Worm (Caenorhabditis elegans): ENCODE data around the gene mltn-8.

The mltn-8 gene

DNA sequence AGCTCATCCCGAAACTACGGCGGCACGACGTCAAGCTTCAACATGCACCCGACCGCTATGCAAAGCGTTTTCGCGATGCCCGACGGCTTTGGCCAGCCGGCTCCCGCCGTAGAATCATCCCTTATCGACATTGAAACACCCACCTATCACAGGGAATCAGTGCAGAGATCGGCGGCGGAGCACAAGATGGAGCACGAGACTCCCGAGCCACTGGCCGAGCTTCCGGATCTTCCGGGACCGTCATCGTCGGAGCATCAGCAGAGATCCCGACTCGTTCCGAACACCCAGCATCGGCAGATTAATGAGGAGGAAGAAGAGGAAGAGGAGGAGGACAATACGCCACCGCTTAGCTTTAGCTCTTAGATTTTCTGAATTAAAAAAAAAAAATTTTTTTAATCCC lies 21.6 kb downstream of the mltn-8 start (continued):
- no peak for TF ChIP-seq ceh-20 (GFP tag; IDR thresholded peaks at IDR 0.05)
- TF ChIP-seq unc-39 (tag; optimal IDR thresholded peaks at IDR 0.05): no peak
- TF ChIP-seq cey-2 (tag; optimal IDR thresholded peaks at IDR 0.05; ENCODE audit: borderline replicate concordance, insufficient read depth): no peak

DNA sequence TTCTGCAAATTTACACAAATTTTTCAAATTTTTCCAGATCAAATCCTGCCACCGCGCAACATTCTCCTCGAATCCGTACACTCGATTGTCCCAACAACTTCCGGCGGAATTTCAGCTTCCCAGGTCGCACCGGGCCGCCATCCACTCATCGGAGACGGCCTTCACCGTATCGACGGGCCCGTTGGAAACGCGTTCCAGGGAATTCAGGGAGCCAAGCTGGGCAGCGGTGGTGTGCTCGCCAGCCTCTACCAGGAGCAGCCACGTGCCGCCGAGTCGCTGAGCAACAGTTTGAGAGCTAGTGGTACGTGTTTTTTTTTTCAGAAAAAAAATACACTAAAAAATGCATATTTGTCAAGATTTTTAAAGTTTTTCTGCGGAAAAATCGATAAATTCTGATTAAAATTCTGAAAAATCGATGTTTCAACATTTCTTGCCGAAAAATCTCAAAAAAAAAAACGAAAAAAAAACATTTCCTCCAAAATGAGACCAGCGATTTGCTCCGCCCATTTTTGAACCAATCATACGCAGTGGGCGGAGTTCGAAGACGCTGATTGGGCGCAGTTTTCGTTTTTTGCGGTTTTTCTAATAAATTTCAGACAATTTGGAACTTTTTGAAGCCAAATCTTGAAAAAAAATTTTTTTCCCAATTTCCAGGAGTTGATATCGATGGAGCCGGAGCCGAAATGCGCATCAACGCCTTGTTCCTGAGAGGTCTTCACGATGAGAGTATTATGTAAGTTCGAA lies 23.0 kb downstream of the mltn-8 start:
- TF ChIP-seq set-16 (GFP tag; IDR thresholded peaks at IDR 0.05) (peak; percentile 87), aly-2 (tag; optimal IDR thresholded peaks at IDR 0.05) (no peak), daf-12 (tag; optimal IDR thresholded peaks at IDR 0.05) (no peak), daf-16 (GFP tag; optimal IDR thresholded peaks at IDR 0.05) (no peak), daf-16 (tag; optimal IDR thresholded peaks at IDR 0.05) (no peak)

DNA sequence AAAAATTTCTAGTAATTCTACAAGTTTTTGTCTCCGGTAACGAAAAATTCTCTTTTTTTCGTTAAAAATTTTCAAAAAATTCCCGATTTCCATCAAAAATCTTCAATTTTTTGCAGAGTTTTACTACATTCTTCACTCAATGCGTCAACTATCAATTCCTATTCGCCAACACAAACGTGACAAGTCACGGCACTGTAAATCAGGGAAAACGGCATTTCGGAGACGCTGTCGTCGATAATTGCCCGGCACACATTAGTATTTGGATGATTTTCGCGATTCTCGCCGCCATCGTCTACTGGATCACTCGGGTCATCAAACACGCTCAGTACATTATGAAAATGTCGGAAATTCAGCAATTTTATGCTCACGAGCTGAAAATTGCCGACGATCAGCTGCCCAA lies 28.3 kb downstream of the mltn-8 start:
- TF ChIP-seq zfp-3 (GFP tag; conservative IDR thresholded peaks at IDR 0.05) (no peak), mes-2 (tag; optimal IDR thresholded peaks at IDR 0.05; ENCODE audit: poor library complexity, severe bottlenecking) (no peak), aha-1 (tag) (peak; percentile 99)

DNA sequence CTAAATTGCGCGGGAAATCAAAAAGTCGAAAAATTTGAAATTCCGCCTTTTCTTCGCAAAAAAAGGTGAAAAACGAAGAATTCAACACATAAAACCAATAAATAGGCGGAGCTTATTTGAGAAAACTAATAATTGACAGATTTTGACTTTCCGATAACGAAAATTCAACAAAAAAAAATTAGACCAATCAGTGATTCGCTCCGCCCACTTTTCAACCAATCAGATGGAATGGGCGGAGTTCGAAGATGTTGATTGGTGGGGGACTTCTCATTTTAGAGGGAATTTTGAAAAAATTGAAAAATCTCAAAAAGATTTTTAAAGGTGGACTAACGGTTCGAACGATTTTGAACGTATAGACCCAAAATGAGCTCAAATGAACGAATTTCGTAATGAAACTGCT lies 29.3 kb downstream of the mltn-8 start:
- TF ChIP-seq duxl-1 (tag; optimal IDR thresholded peaks at IDR 0.05; ENCODE audit: poor library complexity) (no peak), dmd-9 (GFP tag; IDR thresholded peaks at IDR 0.05) (no peak), Y105C5A.15 (GFP tag; IDR thresholded peaks at IDR 0.05) (no peak), ztf-7 (tag; optimal IDR thresholded peaks at IDR 0.05) (no peak), pha-4 (GFP tag; IDR thresholded peaks at IDR 0.05) (no peak), pha-4 (tag; optimal IDR thresholded peaks at IDR 0.05) (no peak), skn-1 (tag; optimal IDR thresholded peaks at IDR 0.05) (no peak), daf-19 (GFP tag; conservative IDR thresholded peaks at IDR 0.05) (no peak), saeg-2 (GFP tag; IDR thresholded peaks at IDR 0.05) (no peak), nhr-77 (tag; optimal IDR thresholded peaks at IDR 0.05) (no peak), F44E2.7 (GFP tag; IDR thresholded peaks at IDR 0.05) (no peak), ceh-62 (tag; optimal IDR thresholded peaks at IDR 0.05) (no peak), T20F7.1 (GFP tag; optimal IDR thresholded peaks at IDR 0.05) (no peak), nhr-6 (tag; optimal IDR thresholded peaks at IDR 0.05) (no peak)

DNA sequence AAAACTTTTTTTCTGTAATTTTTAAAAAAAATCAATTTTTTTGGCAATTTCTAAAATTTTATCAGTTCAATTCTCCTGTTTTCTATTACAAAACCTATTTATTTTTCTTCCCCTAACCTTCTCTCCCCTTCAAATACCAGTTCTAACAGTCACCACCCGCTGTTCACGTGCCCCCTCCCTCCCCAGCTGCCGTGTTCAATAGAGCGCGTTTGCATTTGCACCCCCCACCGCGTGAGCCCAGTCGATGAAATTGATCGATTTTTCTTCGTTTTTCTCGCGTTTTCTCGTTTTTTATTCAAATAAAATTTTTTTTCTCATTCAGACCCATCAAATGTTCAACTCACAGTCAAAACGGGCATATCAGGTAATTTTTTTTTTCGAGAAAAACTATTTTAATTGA lies 31.0 kb downstream of the mltn-8 start, which contains the start of gene atg-9:
atg-9 (plus strand) TSS at position 332 of the 400 bp plus-strand sequence.
- TF ChIP-seq dpl-1 (GFP tag; optimal IDR thresholded peaks at IDR 0.05) (peak; percentile 64), mxl-2 (GFP tag; conservative IDR thresholded peaks at IDR 0.05) (peak; percentile 58; the same call in 1 of the 2 replicates), mdt-29 (GFP tag; IDR thresholded peaks at IDR 0.05) (no peak), D1046.2 (GFP tag; IDR thresholded peaks at IDR 0.05) (no peak), F26F4.8 (GFP tag; conservative IDR thresholded peaks at IDR 0.05) (no peak), nhr-25 (tag; optimal IDR thresholded peaks at IDR 0.05; ENCODE audit: borderline replicate concordance, insufficient read depth) (peak; percentile 53), Y105C5A.15 (GFP tag; IDR thresholded peaks at IDR 0.05) (no peak), nhr-41 (GFP tag; IDR thresholded peaks at IDR 0.05) (no peak), R02D3.7 (tag; optimal IDR thresholded peaks at IDR 0.05) (no peak), zip-11 (GFP tag; IDR thresholded peaks at IDR 0.05) (no peak), mxl-3 (GFP tag; optimal IDR thresholded peaks at IDR 0.05) (peak; percentile 83), Y48G9A.11 (GFP tag; IDR thresholded peaks at IDR 0.05) (no peak), daf-16 (GFP tag; optimal IDR thresholded peaks at IDR 0.05) (no peak), daf-16 (tag; optimal IDR thresholded peaks at IDR 0.05) (peak; percentile 71), lin-39 (tag; optimal IDR thresholded peaks at IDR 0.05) (no peak), Y5F2A.4 (GFP tag; optimal IDR thresholded peaks at IDR 0.05) (no peak), pha-4 (GFP tag; IDR thresholded peaks at IDR 0.05) (peak; percentile 63; the same call in 1 of the 2 replicates), pha-4 (tag; optimal IDR thresholded peaks at IDR 0.05) (no peak), pqm-1 (tag; optimal IDR thresholded peaks at IDR 0.05) (no peak), Y75B8A.6 (GFP tag; IDR thresholded peaks at IDR 0.05) (peak; percentile 68; the same call in 1 of the 2 replicates), madf-9 (GFP tag; conservative IDR thresholded peaks at IDR 0.05) (peak; percentile 45; the same call in 1 of the 2 replicates), set-16 (GFP tag; IDR thresholded peaks at IDR 0.05) (peak; percentile 27; the same call in 1 of the 2 replicates), ctbp-1 (GFP tag; IDR thresholded peaks at IDR 0.05) (peak; percentile 54), saeg-2 (GFP tag; IDR thresholded peaks at IDR 0.05) (no peak), fkh-10 (GFP tag; optimal IDR thresholded peaks at IDR 0.05) (no peak)
